Fruit fly (Drosophila melanogaster): ENCODE measurements around the gene CG9922.

- TF ChIP-seq ttk (optimal IDR thresholded peaks at IDR 0.05) (no peak), h (optimal IDR thresholded peaks at IDR 0.05) (no peak), insv (optimal IDR thresholded peaks at IDR 0.05) (no peak)
Measured at dm6 chr3R:14057132-14057855, 21.1 kb upstream of the CG9922 start.

Measured in Kc167 (cell line).